Worm (Caenorhabditis elegans) whole organism, midembryonic: ENCODE results near the gene abt-1.

Experiments used
- flt-1 ChIP-seq: fragments of 200-800 bp; sonication (Bioruptor generic); IDR thresholded peaks from 2 replicates; pipeline ENCODE4 v1.3.6; 2022; ENCODE audit warnings: missing genetic modification characterization, missing compliant biosample characterization
- klf-2 ChIP-seq: fragments of 200-800 bp; sonication (Bioruptor generic); conservative IDR thresholded peaks from 2 replicates; pipeline ENCODE4 v1.3.6; 2022; ENCODE audit warnings: missing genetic modification reagents, missing genetic modification characterization, missing compliant biosample characterization
- ref-1 ChIP-seq: fragments of 200-800 bp; sonication (Bioruptor generic); conservative IDR thresholded peaks from 2 replicates; pipeline ENCODE4 v1.3.6; 2022; ENCODE audit warnings: missing genetic modification reagents, missing genetic modification characterization, missing compliant biosample characterization
- tab-1 ChIP-seq: fragments of 200-800 bp; sonication (Bioruptor generic); IDR thresholded peaks from 2 replicates; pipeline ENCODE4 v1.3.6; 2022; ENCODE audit warnings: missing genetic modification characterization, missing compliant biosample characterization
- ztf-29 ChIP-seq: fragments of 200-800 bp; sonication (Bioruptor generic); IDR thresholded peaks from 2 replicates; pipeline ENCODE4 v1.3.6; 2022; ENCODE audit warnings: missing genetic modification reagents, missing genetic modification characterization, missing compliant biosample characterization

DNA sequence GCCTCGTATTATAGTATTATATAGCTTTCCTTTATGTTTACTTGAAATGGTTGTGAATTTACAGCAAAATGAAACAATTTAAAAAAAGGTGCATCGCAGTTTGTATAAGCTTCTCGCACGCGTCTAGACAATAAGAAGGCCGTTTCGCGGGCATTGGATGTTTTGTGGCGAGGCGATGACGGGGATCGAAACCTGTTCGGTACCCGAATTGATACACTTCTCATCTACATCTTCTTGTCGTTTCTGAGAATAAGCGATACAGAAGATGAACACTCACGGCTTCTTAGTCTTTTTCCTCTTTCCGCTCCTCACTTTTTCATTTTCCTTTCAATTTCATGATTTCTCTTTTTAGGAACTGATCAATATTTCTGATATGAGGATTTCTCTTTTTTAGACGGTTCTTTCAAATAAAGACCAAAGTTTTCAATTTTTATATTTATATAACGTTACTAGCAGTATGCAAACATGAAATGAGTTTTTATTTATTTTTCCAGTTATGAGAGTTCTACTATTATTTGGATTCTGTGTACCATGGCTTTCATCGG lies 31.0 kb upstream of the abt-1 start, which contains the start of gene F01G10.10:
- no peak for TF ChIP-seq ref-1 (GFP tag; lab: Robert Waterston, UW)
- no peak for TF ChIP-seq tab-1 (GFP tag; lab: Robert Waterston, UW)
- no peak for TF ChIP-seq klf-2 (GFP tag; lab: Robert Waterston, UW)
- no peak for TF ChIP-seq flt-1 (GFP tag; lab: Robert Waterston, UW)
- TF ChIP-seq ztf-29: no peak
